Fruit fly (Drosophila melanogaster) whole organism, adult: Measurements from ENCODE around the gene Dhc62B.

ENCODE experiments used
- CG11617 ChIP-seq: fragments of 200-800 bp; sonication (Bioruptor generic); optimal IDR thresholded peaks from 2 replicates; lab custom pipeline; 2017; ENCODE audit warnings: mild to moderate bottlenecking, missing biosample characterization, missing genetic modification reagents, missing genetic modification characterization
- CG12768 ChIP-seq: fragments of 200-800 bp; sonication (Bioruptor generic); optimal IDR thresholded peaks from 2 replicates; lab custom pipeline; 2017; ENCODE audit warnings: missing biosample characterization, missing genetic modification characterization, mild to moderate bottlenecking, moderate library complexity, missing genetic modification reagents
- CG14711 ChIP-seq: fragments of 200-800 bp; sonication (Bioruptor generic); optimal IDR thresholded peaks from 2 replicates; lab custom pipeline; 2018; ENCODE audit warnings: missing biosample characterization, mild to moderate bottlenecking, missing genetic modification characterization, moderate library complexity
- CG1620 ChIP-seq: fragments of 200-800 bp; sonication (Bioruptor generic); optimal IDR thresholded peaks from 2 replicates; lab custom pipeline; 2016; ENCODE audit warnings: missing biosample characterization, missing genetic modification characterization
- CG33017 ChIP-seq: fragments of 200-800 bp; sonication (Bioruptor generic); optimal IDR thresholded peaks from 2 replicates; lab custom pipeline; 2018; ENCODE audit warnings: missing biosample characterization, mild to moderate bottlenecking, missing genetic modification characterization, moderate library complexity
- CG5204 ChIP-seq: fragments of 200-800 bp; sonication (Bioruptor generic); optimal IDR thresholded peaks from 2 replicates; lab custom pipeline; 2016; ENCODE audit warnings: missing biosample characterization, missing genetic modification characterization
- CG7045 ChIP-seq: fragments of 200-800 bp; sonication (Bioruptor generic); optimal IDR thresholded peaks from 2 replicates; lab custom pipeline; 2017; ENCODE audit warnings: missing biosample characterization, mild to moderate bottlenecking, missing genetic modification characterization
- CG7101 ChIP-seq: fragments of 200-800 bp; sonication (Bioruptor generic); optimal IDR thresholded peaks from 2 replicates; lab custom pipeline; 2018; ENCODE audit warnings: missing biosample characterization, mild to moderate bottlenecking, missing genetic modification characterization, moderate library complexity
- Clk ChIP-seq: fragments of 200-800 bp; sonication (Bioruptor generic); optimal IDR thresholded peaks from 2 replicates; lab custom pipeline; 2017; ENCODE audit warnings: missing biosample characterization, missing genetic modification characterization
- Crg-1 ChIP-seq: fragments of 200-800 bp; sonication (Bioruptor generic); optimal IDR thresholded peaks from 2 replicates; lab custom pipeline; 2016; ENCODE audit warnings: missing biosample characterization, missing genetic modification characterization
- Hr96 ChIP-seq: fragments of 200-800 bp; sonication (Bioruptor generic); optimal IDR thresholded peaks from 2 replicates; lab custom pipeline; 2016; ENCODE audit warnings: missing biosample characterization, missing genetic modification characterization
- Mnt ChIP-seq: fragments of 200-800 bp; sonication (Bioruptor generic); optimal IDR thresholded peaks from 2 replicates; lab custom pipeline; 2016; ENCODE audit warnings: missing biosample characterization, mild to moderate bottlenecking, missing genetic modification characterization
- bab1 ChIP-seq: fragments of 200-800 bp; sonication (Bioruptor generic); optimal IDR thresholded peaks from 3 replicates; lab custom pipeline; 2019; ENCODE audit warnings: missing biosample characterization, mild to moderate bottlenecking, missing genetic modification characterization, moderate library complexity
- cic ChIP-seq: fragments of 200-800 bp; sonication (Bioruptor generic); optimal IDR thresholded peaks from 2 replicates; lab custom pipeline; 2017; ENCODE audit warnings: missing biosample characterization, mild to moderate bottlenecking, missing genetic modification characterization, moderate library complexity
- cnc ChIP-seq, 2 experiments: fragments of >200 bp; optimal IDR thresholded peaks; 2 replicates each; lab custom pipeline; 2017
- kay ChIP-seq: fragments of 200-800 bp; sonication (Bioruptor generic); peaks from one replicate; lab custom pipeline; 2016; ENCODE audit warnings: missing biosample characterization, missing genetic modification characterization, borderline replicate concordance
- ovo ChIP-seq: fragments of 200-800 bp; sonication (Bioruptor generic); optimal IDR thresholded peaks from 2 replicates; lab custom pipeline; 2016; ENCODE audit warnings: missing biosample characterization, missing genetic modification characterization
- pad ChIP-seq: fragments of 200-800 bp; sonication (Bioruptor generic); optimal IDR thresholded peaks from 3 replicates; lab custom pipeline; 2017; ENCODE audit warnings: missing biosample characterization, missing genetic modification characterization, mild to moderate bottlenecking, moderate library complexity, missing genetic modification reagents
- tj ChIP-seq: fragments of 200-800 bp; sonication (Bioruptor generic); optimal IDR thresholded peaks from 3 replicates; lab custom pipeline; 2017; ENCODE audit warnings: missing biosample characterization, mild to moderate bottlenecking, missing genetic modification characterization, moderate library complexity
- toe ChIP-seq: fragments of 200-800 bp; sonication (Bioruptor generic); optimal IDR thresholded peaks from 2 replicates; lab custom pipeline; 2016; ENCODE audit warnings: missing biosample characterization, missing genetic modification characterization

The Dhc62B gene

dm6 chr3L:1789339-1789738 is 17.8 kb upstream of the Dhc62B start:
- peak; percentile 70 for TF ChIP-seq cic (GFP tag; lab: Kevin White, UChicago)
- no peak for TF ChIP-seq Mnt
- no peak for TF ChIP-seq pad (GFP tag; lab: Kevin White, UChicago)
- no peak for TF ChIP-seq toe
- no peak for TF ChIP-seq CG33017 (tag; lab: Kevin White, UChicago)

dm6 chr3L:1784092-1784491 is 12.5 kb upstream of the Dhc62B start:
- TF ChIP-seq CG7045 (no peak), Mnt (no peak), Clk (GFP tag; lab: Kevin White, UChicago) (no peak), CG14711 (tag; lab: Kevin White, UChicago) (no peak), cic (GFP tag; lab: Kevin White, UChicago) (peak; percentile 18)

- TF ChIP-seq cnc (optimal IDR thresholded peaks at IDR 0.05; lab: Kevin White, UChicago) (no peak), ovo (GFP tag; lab: Kevin White, UChicago) (no peak), CG14711 (tag; lab: Kevin White, UChicago) (no peak), kay (GFP tag; lab: Kevin White, UChicago) (no peak), pad (GFP tag; lab: Kevin White, UChicago) (no peak), Clk (GFP tag; lab: Kevin White, UChicago) (no peak), Mnt (no peak), bab1 (GFP tag; lab: Kevin White, UChicago) (no peak), CG7045 (no peak), CG1620 (GFP tag; lab: Kevin White, UChicago) (no peak), toe (no peak), cic (GFP tag; lab: Kevin White, UChicago) (no peak), Hr96 (GFP tag; lab: Kevin White, UChicago) (no peak), Crg-1 (GFP tag; lab: Kevin White, UChicago) (no peak), CG12768 (GFP tag; lab: Kevin White, UChicago) (no peak), tj (GFP tag; lab: Kevin White, UChicago) (no peak), CG5204 (GFP tag; lab: Kevin White, UChicago) (no peak), CG7101 (no peak)
Measured at dm6 chr3L:1777249-1777648, 5.7 kb upstream of the Dhc62B start, which contains the start of the genes CG2021 and mRpL46. Gene CG2021, minus strand, starts transcription at chr3L:1777411. Gene mRpL46, plus strand, starts transcription at chr3L:1777439.

dm6 chr3L:1774713-1775648 is 3.4 kb upstream of the Dhc62B start, which contains the start of the genes CG13933 and PolD2:
Gene CG13933, minus strand, starts transcription at chr3L:1775147.
Gene PolD2, plus strand, starts transcription at chr3L:1775633.
- TF ChIP-seq CG33017 (tag; lab: Kevin White, UChicago) (peak; percentile 97), kay (GFP tag; lab: Kevin White, UChicago) (no peak), CG5204 (GFP tag; lab: Kevin White, UChicago) (peak; percentile 70), Crg-1 (GFP tag; lab: Kevin White, UChicago) (peak; percentile 89), pad (GFP tag; lab: Kevin White, UChicago) (peak; percentile 55), cic (GFP tag; lab: Kevin White, UChicago) (peak; percentile 42), Hr96 (GFP tag; lab: Kevin White, UChicago) (peak; percentile 61), toe (no peak), CG7101 (peak; percentile 97), tj (GFP tag; lab: Kevin White, UChicago) (peak; percentile 70), cnc (optimal IDR thresholded peaks at IDR 0.05; lab: Kevin White, UChicago) (peak in 1 of 2 experiments; percentile 43), ovo (GFP tag; lab: Kevin White, UChicago) (peak; percentile 65), Clk (GFP tag; lab: Kevin White, UChicago) (no peak), bab1 (GFP tag; lab: Kevin White, UChicago) (peak; percentile 82), CG11617 (GFP tag; lab: Kevin White, UChicago) (peak; percentile 93), CG1620 (GFP tag; lab: Kevin White, UChicago) (peak; percentile 79), CG14711 (tag; lab: Kevin White, UChicago) (peak; percentile 89), CG7045 (peak; percentile 72), CG12768 (GFP tag; lab: Kevin White, UChicago) (peak; percentile 60), Mnt (peak; percentile 50)

dm6 chr3L:1772593-1772992 is 1.0 kb upstream of the Dhc62B start:
- TF ChIP-seq CG14711 (tag; lab: Kevin White, UChicago) (no peak), Crg-1 (GFP tag; lab: Kevin White, UChicago) (no peak), CG7101 (no peak), CG12768 (GFP tag; lab: Kevin White, UChicago) (no peak), Mnt (no peak), Clk (GFP tag; lab: Kevin White, UChicago) (no peak), Hr96 (GFP tag; lab: Kevin White, UChicago) (no peak), CG1620 (GFP tag; lab: Kevin White, UChicago) (no peak), CG7045 (no peak), pad (GFP tag; lab: Kevin White, UChicago) (no peak), kay (GFP tag; lab: Kevin White, UChicago) (no peak)

- TF ChIP-seq pad (GFP tag; lab: Kevin White, UChicago) (no peak), cnc (optimal IDR thresholded peaks at IDR 0.05; lab: Kevin White, UChicago) (no peak)
Measured at dm6 chr3L:1756143-1756542, 15.4 kb downstream of the Dhc62B start, which contains the start of gene CG8001. Gene CG8001, plus strand, starts transcription at chr3L:1756159.
